Fruit fly (Drosophila melanogaster): ENCODE data around the gene CG7655.

Gene CG7655

dm6 chr3R:17700488-17701130 lies 18.1 kb downstream of the CG7655 start (continued):
- TF ChIP-seq nerfin-1 (tag; optimal IDR thresholded peaks at IDR 0.05) (peak; percentile 97), CG12769 (tag; optimal IDR thresholded peaks at IDR 0.05) (peak; percentile 77), CG8359 (GFP tag; optimal IDR thresholded peaks at IDR 0.05; ENCODE audit: borderline replicate concordance) (peak; percentile 91), Myb (GFP tag; optimal IDR thresholded peaks at IDR 0.05) (peak; percentile 55), CG17568 (GFP tag; optimal IDR thresholded peaks at IDR 0.05) (no peak), Vsx1 (GFP tag; optimal IDR thresholded peaks at IDR 0.05) (peak; percentile 98), CG30403 (GFP tag; optimal IDR thresholded peaks at IDR 0.05) (peak; percentile 98), ewg (GFP tag; optimal IDR thresholded peaks at IDR 0.05) (peak; percentile 94), CG4617 (GFP tag; optimal IDR thresholded peaks at IDR 0.05; ENCODE audit: borderline replicate concordance) (peak; percentile 90), Elba2 (GFP tag; optimal IDR thresholded peaks at IDR 0.05) (no peak), MBD-R2 (GFP tag; IDR thresholded peaks at IDR 0.05) (peak; percentile 95), Rfx (GFP tag; IDR thresholded peaks at IDR 0.05) (peak; percentile 98), Nf-YB (GFP tag; optimal IDR thresholded peaks at IDR 0.05) (peak; percentile 89), HHEX (GFP tag; optimal IDR thresholded peaks at IDR 0.05) (peak; percentile 99), Lpt (GFP tag; optimal IDR thresholded peaks at IDR 0.05) (no peak), HLH4C (GFP tag; IDR thresholded peaks at IDR 0.05; ENCODE audit: partially characterized antibody) (0 out of 3 replicates have a peak, but pooled peaks have one; percentile 1), Hey (tag; optimal IDR thresholded peaks at IDR 0.05) (no peak), tx (GFP tag; optimal IDR thresholded peaks at IDR 0.05) (peak; percentile 80), row (GFP tag; IDR thresholded peaks at IDR 0.05) (peak; percentile 100), CG2120 (GFP tag; optimal IDR thresholded peaks at IDR 0.05) (peak; percentile 96), Antp (GFP tag; optimal IDR thresholded peaks at IDR 0.05) (peak; percentile 55), NK7.1 (GFP tag; optimal IDR thresholded peaks at IDR 0.05) (peak; percentile 51), Six4 (GFP tag; optimal IDR thresholded peaks at IDR 0.05) (peak; percentile 96), Dfd (GFP tag; optimal IDR thresholded peaks at IDR 0.05) (no peak), MTF-1 (GFP tag; optimal IDR thresholded peaks at IDR 0.05; ENCODE audit: borderline replicate concordance) (peak; percentile 91), Atf6 (GFP tag; IDR thresholded peaks at IDR 0.05) (peak; percentile 98), eyg (GFP tag; optimal IDR thresholded peaks at IDR 0.05) (peak; percentile 56), CG10565 (GFP tag; optimal IDR thresholded peaks at IDR 0.05) (peak; percentile 43), Xbp1 (GFP tag; optimal IDR thresholded peaks at IDR 0.05) (peak; percentile 97), hbn (GFP tag; IDR thresholded peaks at IDR 0.05; ENCODE audit: partially characterized antibody) (no peak; the same call in 1 of the 2 replicates), Xrp1 (GFP tag; IDR thresholded peaks at IDR 0.05) (peak; percentile 99), Meics (GFP tag; optimal IDR thresholded peaks at IDR 0.05) (peak; percentile 99), H2.0 (GFP tag; IDR thresholded peaks at IDR 0.05) (peak; percentile 97), CG7987 (GFP tag; optimal IDR thresholded peaks at IDR 0.05) (peak; percentile 91), lab (GFP tag; optimal IDR thresholded peaks at IDR 0.05) (peak; percentile 99), amos (GFP tag; IDR thresholded peaks at IDR 0.05; ENCODE audit: partially characterized antibody) (no peak; the same call in 1 of the 2 replicates), CG32532 (GFP tag; IDR thresholded peaks at IDR 0.05) (peak; percentile 99), CG15073 (GFP tag; optimal IDR thresholded peaks at IDR 0.05) (peak; percentile 67), CG11398 (GFP tag; optimal IDR thresholded peaks at IDR 0.05) (peak; percentile 46), CG18619 (GFP tag; optimal IDR thresholded peaks at IDR 0.05) (peak; percentile 99), br (optimal IDR thresholded peaks at IDR 0.05) (no peak), Hr51 (GFP tag; optimal IDR thresholded peaks at IDR 0.05) (peak; percentile 90 to 99), gt (GFP tag; IDR thresholded peaks at IDR 0.05) (peak; percentile 89), en (GFP tag; optimal IDR thresholded peaks at IDR 0.05) (peak; percentile 17), CG12391 (tag; optimal IDR thresholded peaks at IDR 0.05) (peak; percentile 99), CG8089 (GFP tag; optimal IDR thresholded peaks at IDR 0.05) (peak; percentile 41), mirr (GFP tag; optimal IDR thresholded peaks at IDR 0.05) (peak; percentile 33), Bgb (GFP tag; IDR thresholded peaks at IDR 0.05; ENCODE audit: partially characterized antibody) (peak; percentile 45; the same call in 1 of the 2 replicates), CG11456 (GFP tag; IDR thresholded peaks at IDR 0.05) (peak; percentile 96)
